Worm (Caenorhabditis elegans): Measurements from ENCODE around the gene F02C12.3.
A peak's percentile ranks its signal among the peaks of the same experiment; 100 is the strongest.
"Not testable (repeated sequence)": the region's sequence is repeated elsewhere in the genome, so short reads cannot be mapped to it uniquely, and the experiment has no call there.

Gene F02C12.3

DNA sequence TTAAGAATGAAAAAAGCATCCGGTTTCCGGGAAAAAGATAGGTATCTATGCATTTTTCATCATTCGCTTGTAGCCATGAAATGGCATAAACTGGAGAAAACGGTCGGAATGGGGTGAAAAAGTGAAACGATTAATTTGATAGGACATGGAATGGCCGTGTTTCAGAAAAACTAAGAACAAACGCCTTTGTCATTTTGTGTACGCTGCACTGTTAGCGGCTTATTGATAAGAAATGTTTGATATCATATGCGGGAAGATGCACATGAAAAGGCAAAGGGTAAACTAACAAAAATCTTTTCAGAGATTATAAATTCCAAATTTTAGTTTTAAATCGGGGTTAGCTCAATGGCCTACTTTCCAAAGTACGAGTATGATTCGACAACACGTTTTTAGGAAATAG lies 24.3 kb downstream of the F02C12.3 start:
- no peak for TF ChIP-seq K11D2.4 (GFP tag; IDR thresholded peaks at IDR 0.05)
- 0 out of 2 replicates have a peak, but pooled peaks have one; percentile 11 for TF ChIP-seq nfyb-1 (GFP tag; IDR thresholded peaks at IDR 0.05)
- TF ChIP-seq nhr-80 (tag; optimal IDR thresholded peaks at IDR 0.05), result peak; percentile 80

- TF ChIP-seq pbrm-1 (GFP tag; IDR thresholded peaks at IDR 0.05) (no peak), die-1 (tag; optimal IDR thresholded peaks at IDR 0.05) (no peak), xnd-1 (tag; optimal IDR thresholded peaks at IDR 0.05) (no peak), cebp-1 (GFP tag; IDR thresholded peaks at IDR 0.05) (no peak), cebp-1 (tag; optimal IDR thresholded peaks at IDR 0.05) (no peak), Y79H2A.3 (GFP tag; conservative IDR thresholded peaks at IDR 0.05) (no peak), hsf-1 (GFP tag; IDR thresholded peaks at IDR 0.05) (no peak), lin-35 (GFP tag; optimal IDR thresholded peaks at IDR 0.05) (no peak), C06A6.2 (GFP tag; conservative IDR thresholded peaks at IDR 0.05) (no peak), unc-62 (GFP tag; optimal IDR thresholded peaks at IDR 0.05) (no peak), aptf-2 (GFP tag; conservative IDR thresholded peaks at IDR 0.05) (no peak), ets-4 (GFP tag; optimal IDR thresholded peaks at IDR 0.05) (no peak), B0019.2 (GFP tag; conservative IDR thresholded peaks at IDR 0.05) (no peak)
Measured at ce11 chrX:13423340-13423739, 26.6 kb downstream of the F02C12.3 start, which contains the start of gene fkh-3. TSS of gene fkh-3 (minus strand) at chrX:13423440.

ce11 chrX:13428755-13429154 lies 32.0 kb downstream of the F02C12.3 start, which contains the start of gene fkh-4:
TSS of gene fkh-4 (minus strand) at chrX:13428855.
- TF ChIP-seq nhr-27 (tag; optimal IDR thresholded peaks at IDR 0.05); ceh-27 (GFP tag; optimal IDR thresholded peaks at IDR 0.05); cebp-2 (GFP tag; IDR thresholded peaks at IDR 0.05): not testable (repeated sequence)

ce11 chrX:13431388-13431787 lies 34.6 kb downstream of the F02C12.3 start, which contains the start of gene C29F7.10:
TSS of gene C29F7.10 (minus strand) at chrX:13431488.
- not testable (repeated sequence) for TF ChIP-seq unc-62 (GFP tag; optimal IDR thresholded peaks at IDR 0.05); F55B11.4 (tag; optimal IDR thresholded peaks at IDR 0.05; ENCODE audit: borderline replicate concordance, insufficient read depth); madf-3 (GFP tag; IDR thresholded peaks at IDR 0.05)

DNA sequence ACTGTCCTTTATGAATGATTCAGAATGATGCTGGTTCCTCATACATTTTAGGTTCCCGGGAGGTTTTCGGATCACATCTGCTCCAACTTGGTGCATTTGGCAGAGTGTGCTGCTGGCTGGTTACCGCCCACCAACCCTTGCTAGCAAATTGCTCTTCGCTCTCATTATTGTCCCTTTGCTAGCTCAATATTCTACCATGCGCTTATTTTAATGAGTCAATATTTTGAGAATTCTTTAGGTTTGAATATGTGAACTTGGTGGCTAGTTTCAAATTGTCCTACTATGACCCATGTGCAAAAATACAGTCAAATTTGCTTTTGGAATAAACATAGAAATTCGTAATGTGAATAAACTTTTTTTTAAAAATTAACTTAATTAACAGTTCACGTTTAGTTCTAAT lies 38.3 kb downstream of the F02C12.3 start:
- TF ChIP-seq B0035.1 (tag; optimal IDR thresholded peaks at IDR 0.05) (no peak), F52B5.7 (tag; optimal IDR thresholded peaks at IDR 0.05) (no peak), ets-4 (GFP tag; optimal IDR thresholded peaks at IDR 0.05) (no peak), lsl-1 (GFP tag; optimal IDR thresholded peaks at IDR 0.05) (no peak), ccch-3 (GFP tag; optimal IDR thresholded peaks at IDR 0.05) (no peak)

DNA sequence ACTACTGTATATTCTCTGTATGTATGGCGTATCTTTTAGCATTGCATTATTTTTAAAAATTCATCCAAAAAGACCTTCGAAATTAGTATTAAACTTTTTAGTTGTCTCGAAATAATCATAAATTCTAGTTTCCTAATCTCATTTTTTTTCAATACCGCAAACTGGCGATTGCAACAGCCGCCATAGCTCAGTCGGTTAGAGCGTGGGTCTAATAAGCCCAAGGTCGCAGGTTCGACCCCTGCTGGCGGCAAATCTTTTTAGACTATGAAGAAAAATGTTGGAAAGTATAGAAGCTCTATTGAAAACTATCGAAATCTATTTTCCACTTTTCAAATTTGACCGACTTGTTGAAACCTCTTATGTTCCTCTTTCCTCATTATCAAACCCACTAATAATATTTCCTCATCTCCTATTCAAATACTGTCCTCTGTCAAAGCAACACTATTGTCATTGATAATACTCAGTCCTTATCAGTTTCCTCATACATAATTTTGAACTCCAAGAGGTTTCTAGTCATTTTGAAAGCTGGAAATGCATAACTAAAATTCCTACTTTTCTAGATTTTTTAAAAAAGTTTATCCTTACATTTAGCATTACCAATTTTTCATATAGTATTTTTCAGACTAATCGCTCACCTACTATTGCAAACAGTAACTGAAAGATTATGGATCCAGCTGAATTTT lies 39.2 kb downstream of the F02C12.3 start, which contains the start of gene jmjd-3.3:
jmjd-3.3 (plus strand) TSS at position 633 of the 683 bp plus-strand sequence.
- peak; percentile 20 for TF ChIP-seq die-1 (tag; optimal IDR thresholded peaks at IDR 0.05)
- no peak for TF ChIP-seq hmg-20 (GFP tag; IDR thresholded peaks at IDR 0.05)
- peak; percentile 2 for TF ChIP-seq him-1 (tag; optimal IDR thresholded peaks at IDR 0.05)
- TF ChIP-seq unc-62 (GFP tag; optimal IDR thresholded peaks at IDR 0.05), result no peak
- no peak for TF ChIP-seq bed-1 (GFP tag; IDR thresholded peaks at IDR 0.05)
- no peak for TF ChIP-seq T07F8.4 (tag; optimal IDR thresholded peaks at IDR 0.05)
- TF ChIP-seq lir-1 (GFP tag; conservative IDR thresholded peaks at IDR 0.05), result no peak
- no peak for TF ChIP-seq ceh-91 (GFP tag; IDR thresholded peaks at IDR 0.05)
- no peak for TF ChIP-seq Y56A3A.18 (GFP tag; IDR thresholded peaks at IDR 0.05)
- no peak for TF ChIP-seq attf-3 (GFP tag; conservative IDR thresholded peaks at IDR 0.05)
- peak; percentile 22 for TF ChIP-seq snpc-1.3 (tag; optimal IDR thresholded peaks at IDR 0.05; ENCODE audit: insufficient read depth)
- no peak for TF ChIP-seq snpc-4 (GFP tag; optimal IDR thresholded peaks at IDR 0.05)
- TF ChIP-seq snpc-4 (tag; optimal IDR thresholded peaks at IDR 0.05), result peak in 1 of 4 experiments; percentile 47
- no peak for TF ChIP-seq ztf-28 (GFP tag; IDR thresholded peaks at IDR 0.05)
- TF ChIP-seq lin-26 (GFP tag; IDR thresholded peaks at IDR 0.05), result peak; percentile 44; the same call in 1 of the 2 replicates
- no peak for TF ChIP-seq nhr-90 (tag; optimal IDR thresholded peaks at IDR 0.05)
